Worm (Caenorhabditis elegans): ENCODE data around the gene F23B2.10.

ce11 chrIV:9165027-9165426, 10.9 kb upstream of the F23B2.10 start, which contains the start of gene pcp-2:
- TF ChIP-seq lsy-2 (tag; optimal IDR thresholded peaks at IDR 0.05) (no peak), M03D4.4 (tag; optimal IDR thresholded peaks at IDR 0.05) (no peak)

Measured in whole organism, mixed stage, embryonic.